Fruit fly (Drosophila melanogaster) whole organism, pupa: ENCODE data around the gene gish.

Experiments used
- CG10348 ChIP-seq: fragments of 200-800 bp; sonication (Bioruptor generic); IDR thresholded peaks from 2 replicates; pipeline ENCODE4 v1.3.6; 2022; ENCODE audit warnings: missing biosample characterization, missing genetic modification characterization
- CG8301 ChIP-seq: fragments of 200-800 bp; sonication (Bioruptor generic); optimal IDR thresholded peaks from 2 replicates; lab custom pipeline; 2018; ENCODE audit warnings: missing biosample characterization, mild to moderate bottlenecking, missing genetic modification characterization
- EcR ChIP-seq: fragments of 200-800 bp; sonication (Bioruptor generic); optimal IDR thresholded peaks from 3 replicates; lab custom pipeline; 2019; ENCODE audit warnings: missing biosample characterization, missing genetic modification characterization, mild to moderate bottlenecking, moderate library complexity, missing genetic modification reagents

DNA sequence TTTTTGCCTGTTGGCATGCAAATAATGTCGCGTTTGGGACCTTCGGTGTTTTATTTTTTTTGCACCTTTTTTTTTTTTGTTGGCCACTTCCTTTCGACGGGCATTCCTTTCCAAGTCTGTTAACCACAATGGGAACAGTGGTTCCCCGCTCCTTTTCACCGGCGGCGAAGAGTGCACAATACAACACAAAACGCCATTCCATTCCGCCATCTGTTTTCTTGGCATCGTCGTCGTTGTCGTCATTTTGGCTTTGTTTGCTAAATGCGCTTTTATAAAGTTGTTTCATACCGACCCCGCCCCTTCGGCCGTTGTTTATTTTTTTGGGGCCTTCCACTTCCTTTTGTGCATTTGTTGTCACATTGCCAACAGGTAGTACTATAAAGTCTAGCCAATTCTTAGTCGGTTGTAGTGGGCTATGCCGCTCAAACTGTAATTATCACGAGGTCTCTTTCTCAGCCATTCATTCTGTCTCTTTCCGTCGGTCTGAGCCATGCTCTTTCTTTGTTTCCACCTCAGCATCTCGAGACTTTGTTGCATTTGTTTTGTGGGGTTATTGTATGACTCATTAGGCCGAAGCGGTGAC, 18.1 kb downstream of the gish start:
- no peak for TF ChIP-seq CG10348 (GFP tag; lab: Robert Waterston, UW)
- TF ChIP-seq CG8301 (tag; lab: Kevin White, UChicago): no peak
- TF ChIP-seq EcR (GFP tag; lab: Kevin White, UChicago): peak; percentile 82
